Fruit fly (Drosophila melanogaster): Measurements from ENCODE around the gene CBP.
A peak's percentile ranks its signal among the peaks of the same experiment; 100 is the strongest.

CBP gene

dm6 chrX:7293874-7294559 is 43.1 kb upstream of the CBP start (continued):
- TF ChIP-seq net (GFP tag; optimal IDR thresholded peaks at IDR 0.05) (peak; percentile 82), Gug (GFP tag; IDR thresholded peaks at IDR 0.05) (peak; percentile 84), Sox15 (GFP tag; optimal IDR thresholded peaks at IDR 0.05) (peak; percentile 66), CG34406 (GFP tag; optimal IDR thresholded peaks at IDR 0.05) (peak; percentile 91), CG6808 (GFP tag; optimal IDR thresholded peaks at IDR 0.05) (peak; percentile 91), Hr4 (GFP tag; optimal IDR thresholded peaks at IDR 0.05) (peak; percentile 71), CG11294 (GFP tag; IDR thresholded peaks at IDR 0.05) (peak; percentile 73), CG7368 (GFP tag; optimal IDR thresholded peaks at IDR 0.05) (peak; percentile 69), CG1621 (tag; optimal IDR thresholded peaks at IDR 0.05) (peak; percentile 82), CG10669 (GFP tag; optimal IDR thresholded peaks at IDR 0.05) (peak; percentile 91), Sox14 (GFP tag; optimal IDR thresholded peaks at IDR 0.05) (peak; percentile 72), fd59A (GFP tag; optimal IDR thresholded peaks at IDR 0.05) (peak; percentile 86), lz (GFP tag; optimal IDR thresholded peaks at IDR 0.05) (peak; percentile 80), svp (GFP tag) (peak; percentile 92), CG8319 (GFP tag; optimal IDR thresholded peaks at IDR 0.05) (peak; percentile 69), Sox102F (GFP tag; optimal IDR thresholded peaks at IDR 0.05) (peak; percentile 80), Hr38 (GFP tag; optimal IDR thresholded peaks at IDR 0.05) (no peak), CG32006 (GFP tag; optimal IDR thresholded peaks at IDR 0.05) (peak; percentile 88), Ets21C (GFP tag; optimal IDR thresholded peaks at IDR 0.05) (peak; percentile 54), fkh (GFP tag; optimal IDR thresholded peaks at IDR 0.05) (peak; percentile 33), Eip78C (GFP tag) (peak; percentile 98)

dm6 chrX:7295973-7296372 is 41.2 kb upstream of the CBP start:
- TF ChIP-seq svp (GFP tag) (no peak), acj6 (GFP tag; optimal IDR thresholded peaks at IDR 0.05) (no peak)

DNA sequence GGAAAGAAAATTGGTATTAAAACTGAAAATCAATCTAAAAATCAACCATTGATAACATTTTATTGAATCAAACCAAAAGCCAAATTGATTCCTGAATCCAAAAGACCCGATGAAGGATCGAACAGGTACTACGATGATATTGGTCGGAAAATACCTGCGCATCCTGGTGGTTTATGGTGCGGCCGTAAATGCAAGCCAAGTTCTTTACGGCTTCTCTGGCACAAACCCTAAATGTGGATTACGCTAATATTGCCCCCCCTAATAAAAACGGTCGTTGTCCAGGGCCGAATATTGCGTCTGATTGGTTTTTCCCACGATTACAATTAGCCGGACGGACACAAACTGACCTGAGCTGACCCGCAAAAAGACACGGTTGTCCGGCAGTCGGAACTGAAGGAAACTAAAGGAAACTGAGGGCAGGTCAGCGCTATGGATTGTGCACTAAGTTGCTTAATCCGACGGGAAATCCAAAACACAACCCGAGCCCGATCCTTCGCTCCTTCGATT is 40.4 kb upstream of the CBP start:
- TF ChIP-seq fd59A (GFP tag; optimal IDR thresholded peaks at IDR 0.05): no peak
- no peak for TF ChIP-seq fkh (GFP tag; optimal IDR thresholded peaks at IDR 0.05)
- TF ChIP-seq Smox (GFP tag; optimal IDR thresholded peaks at IDR 0.05): no peak
- TF ChIP-seq Hr38 (GFP tag; optimal IDR thresholded peaks at IDR 0.05): no peak
- TF ChIP-seq CG7368 (GFP tag; optimal IDR thresholded peaks at IDR 0.05): no peak
- no peak for TF ChIP-seq Hr4 (GFP tag; optimal IDR thresholded peaks at IDR 0.05)
- TF ChIP-seq CG3032 (tag; optimal IDR thresholded peaks at IDR 0.05): no peak
- TF ChIP-seq CG6163 (GFP tag; IDR thresholded peaks at IDR 0.05): no peak
- no peak for TF ChIP-seq CG6792 (GFP tag; optimal IDR thresholded peaks at IDR 0.05)
- TF ChIP-seq esn (GFP tag; optimal IDR thresholded peaks at IDR 0.05): no peak
- TF ChIP-seq CG32006 (GFP tag; optimal IDR thresholded peaks at IDR 0.05): no peak
- TF ChIP-seq Met (GFP tag; optimal IDR thresholded peaks at IDR 0.05): no peak

DNA sequence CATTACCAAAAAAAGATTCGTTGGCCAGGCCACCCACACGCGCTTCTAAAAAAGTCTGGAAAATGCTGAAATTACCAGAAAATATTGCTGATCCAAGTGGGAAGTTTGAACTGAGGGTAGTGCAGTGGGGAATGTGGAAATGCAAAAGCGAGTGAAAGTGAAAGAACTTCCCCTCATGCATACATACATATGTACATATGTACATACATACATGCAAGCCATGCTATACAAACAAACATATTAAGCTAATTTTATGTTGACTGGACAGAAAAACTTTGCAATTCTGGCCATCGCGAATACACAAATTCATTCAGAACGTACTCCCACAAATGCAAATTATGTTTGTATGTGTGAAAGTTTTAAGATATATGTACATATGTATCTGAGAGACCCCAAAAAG is 38.8 kb upstream of the CBP start:
- TF ChIP-seq Eip93F (GFP tag; optimal IDR thresholded peaks at IDR 0.05) (no peak), net (GFP tag; optimal IDR thresholded peaks at IDR 0.05) (no peak), CG31627 (GFP tag; optimal IDR thresholded peaks at IDR 0.05) (no peak), CG11294 (GFP tag; IDR thresholded peaks at IDR 0.05) (no peak), Ets21C (GFP tag; optimal IDR thresholded peaks at IDR 0.05) (no peak), Sox14 (GFP tag; optimal IDR thresholded peaks at IDR 0.05) (no peak), spab (GFP tag; optimal IDR thresholded peaks at IDR 0.05) (no peak), Lpt (GFP tag; optimal IDR thresholded peaks at IDR 0.05) (no peak), CG1621 (tag; optimal IDR thresholded peaks at IDR 0.05) (no peak), fd59A (GFP tag; optimal IDR thresholded peaks at IDR 0.05) (no peak), dac (GFP tag; optimal IDR thresholded peaks at IDR 0.05) (no peak), Eip78C (GFP tag) (no peak), salr (GFP tag; optimal IDR thresholded peaks at IDR 0.05) (no peak), Hr4 (GFP tag; optimal IDR thresholded peaks at IDR 0.05) (no peak), Met (GFP tag; optimal IDR thresholded peaks at IDR 0.05) (no peak), Smox (GFP tag; optimal IDR thresholded peaks at IDR 0.05) (no peak), CG8319 (GFP tag; optimal IDR thresholded peaks at IDR 0.05) (no peak), achi (GFP tag; optimal IDR thresholded peaks at IDR 0.05) (no peak), ss (GFP tag; optimal IDR thresholded peaks at IDR 0.05) (no peak), CG32006 (GFP tag; optimal IDR thresholded peaks at IDR 0.05) (no peak)

Data from whole organism, prepupa.